Fruit fly (Drosophila melanogaster): Measurements from ENCODE around the gene CG18171.

- TF ChIP-seq lola (GFP tag; optimal IDR thresholded peaks at IDR 0.05) (no peak), Jra (GFP tag; optimal IDR thresholded peaks at IDR 0.05) (no peak), psq (GFP tag; optimal IDR thresholded peaks at IDR 0.05) (no peak), pan (optimal IDR thresholded peaks at IDR 0.05) (no peak), h (GFP tag; optimal IDR thresholded peaks at IDR 0.05) (no peak), jim (GFP tag; optimal IDR thresholded peaks at IDR 0.05) (no peak), fru (GFP tag; optimal IDR thresholded peaks at IDR 0.05) (no peak), CG32264 (GFP tag; optimal IDR thresholded peaks at IDR 0.05) (no peak), Vsx2 (GFP tag; optimal IDR thresholded peaks at IDR 0.05; ENCODE audit: partially characterized antibody) (no peak), OdsH (GFP tag; optimal IDR thresholded peaks at IDR 0.05) (no peak)
Observed at dm6 chr3L:1727431-1727830, 4.5 kb upstream of the CG18171 start.
